Worm (Caenorhabditis elegans) whole organism, L4 larva: Measurements from ENCODE around the gene C49F5.6.
A peak's percentile ranks its signal among the peaks of the same experiment; 100 is the strongest.

Experiments used
- D1046.2 ChIP-seq: fragments of 200-800 bp; sonication (Bioruptor generic); IDR thresholded peaks from 2 replicates; pipeline ENCODE4 v1.3.6; 2022; ENCODE audit warnings: missing genetic modification characterization, missing compliant biosample characterization
- F10B5.3 ChIP-seq: sonication (generic microtip); optimal IDR thresholded peaks from 2 replicates; lab custom pipeline; 2016; ENCODE audit warnings: mild to moderate bottlenecking, missing genetic modification characterization, missing compliant biosample characterization
- F26F4.8 ChIP-seq: fragments of 200-800 bp; sonication (Bioruptor generic); conservative IDR thresholded peaks from 2 replicates; pipeline ENCODE4 v1.3.6; 2022; ENCODE audit warnings: missing genetic modification characterization, missing compliant biosample characterization
- F44E2.7 ChIP-seq: fragments of 200-800 bp; sonication (Bioruptor generic); IDR thresholded peaks from 2 replicates; pipeline ENCODE4 v2.1.2; 2022; ENCODE audit warnings: missing genetic modification characterization, missing compliant biosample characterization
- T26A8.4 ChIP-seq: fragments of 200-800 bp; sonication (Bioruptor generic); IDR thresholded peaks from 2 replicates; pipeline ENCODE4 v1.3.6; 2022; ENCODE audit warnings: missing genetic modification characterization, missing compliant biosample characterization
- Y105C5A.15 ChIP-seq: fragments of 200-800 bp; sonication (Bioruptor generic); IDR thresholded peaks from 2 replicates; pipeline ENCODE4 v1.3.6; 2022; ENCODE audit warnings: missing genetic modification characterization, missing compliant biosample characterization
- ZK546.5 ChIP-seq, 2 experiments: sonication (generic microtip); optimal IDR thresholded peaks; 2 replicates each; lab custom pipeline; 2017; ENCODE audit warnings: missing biosample characterization in 2 of 2, missing genetic modification characterization in 2 of 2
- aha-1 ChIP-seq: fragments of 150-350 bp; peaks from one replicate; lab custom pipeline; 2014; ENCODE audit warnings: missing biosample characterization, missing genetic modification characterization
- ama-1 ChIP-seq: fragments of 150-350 bp; optimal IDR thresholded peaks from 2 replicates; lab custom pipeline; 2014; ENCODE audit warnings: inconsistent platforms, mixed read lengths
- attf-4 ChIP-seq: sonication (generic microtip); optimal IDR thresholded peaks from 3 replicates; lab custom pipeline; 2017; ENCODE audit warnings: missing biosample characterization, missing genetic modification characterization
- ceh-44 ChIP-seq: fragments of 200-800 bp; sonication (Bioruptor generic); IDR thresholded peaks from 2 replicates; pipeline ENCODE4 v1.3.6; 2022; ENCODE audit warnings: missing genetic modification reagents, missing genetic modification characterization, missing compliant biosample characterization
- ceh-62 ChIP-seq: sonication (generic microtip); optimal IDR thresholded peaks from 2 replicates; lab custom pipeline; 2017; ENCODE audit warnings: missing biosample characterization, missing genetic modification characterization
- ces-1 ChIP-seq: fragments of 150-350 bp; sonication (generic microtip); optimal IDR thresholded peaks from 4 replicates; lab custom pipeline; 2014; ENCODE audit warnings: missing biosample characterization, missing genetic modification reagents, missing genetic modification characterization
- daf-12 ChIP-seq: fragments of 150-350 bp; optimal IDR thresholded peaks from 2 replicates; lab custom pipeline; 2014; ENCODE audit warnings: missing biosample characterization, missing genetic modification reagents, missing genetic modification characterization
- daf-19 ChIP-seq: fragments of 200-800 bp; sonication (Bioruptor generic); conservative IDR thresholded peaks from 2 replicates; pipeline ENCODE4 v1.3.6; 2022; ENCODE audit warnings: missing genetic modification characterization, missing compliant biosample characterization
- dmd-8 ChIP-seq: fragments of 200-800 bp; sonication (Bioruptor generic); IDR thresholded peaks from 2 replicates; pipeline ENCODE4 v1.3.6; 2022; ENCODE audit warnings: missing genetic modification characterization, missing compliant biosample characterization
- dpl-1 ChIP-seq: fragments of 150-350 bp; optimal IDR thresholded peaks from 2 replicates; lab custom pipeline; 2014; ENCODE audit warnings: missing biosample characterization, missing genetic modification reagents, missing genetic modification characterization
- duxl-1 ChIP-seq: sonication (generic microtip); optimal IDR thresholded peaks from 2 replicates; lab custom pipeline; 2016; ENCODE audit warnings: mild to moderate bottlenecking, missing genetic modification characterization, moderate library complexity, missing compliant biosample characterization; ENCODE audit not compliant: poor library complexity
- fkh-10 ChIP-seq: fragments of 150-350 bp; optimal IDR thresholded peaks from 2 replicates; lab custom pipeline; 2014; ENCODE audit warnings: missing biosample characterization, missing genetic modification reagents, missing genetic modification characterization
- hif-1 ChIP-seq, 2 experiments: sonication (generic microtip); optimal IDR thresholded peaks; 2 replicates each; lab custom pipeline; 2016 to 2017; ENCODE audit warnings: missing compliant biosample characterization in 2 of 2, missing genetic modification characterization in 2 of 2, missing genetic modification reagents in 2 of 2, missing genotype in 2 of 2, mild to moderate bottlenecking in 1 of 2
- hlh-11 ChIP-seq: fragments of 200-800 bp; sonication (Bioruptor generic); optimal IDR thresholded peaks from 2 replicates; lab custom pipeline; 2018; ENCODE audit warnings: mild to moderate bottlenecking, missing genetic modification characterization, missing compliant biosample characterization
- jun-1 ChIP-seq: fragments of 150-350 bp; optimal IDR thresholded peaks from 2 replicates; lab custom pipeline; 2014; ENCODE audit warnings: missing biosample characterization, missing genetic modification reagents, missing genetic modification characterization
- lim-7 ChIP-seq: fragments of 200-800 bp; sonication (Bioruptor generic); IDR thresholded peaks from 2 replicates; pipeline ENCODE4 v1.3.6; 2022; ENCODE audit warnings: missing genetic modification characterization, missing compliant biosample characterization
- lin-1 ChIP-seq: fragments of 200-800 bp; sonication (Bioruptor generic); IDR thresholded peaks from 2 replicates; pipeline ENCODE4 v1.3.6; 2022; ENCODE audit warnings: missing genetic modification reagents, missing genetic modification characterization, missing compliant biosample characterization
- lin-13 ChIP-seq: fragments of 150-350 bp; optimal IDR thresholded peaks from 2 replicates; lab custom pipeline; 2014; ENCODE audit warnings: missing biosample characterization, missing genetic modification reagents, missing genetic modification characterization
- lin-15B ChIP-seq: fragments of 150-350 bp; sonication (generic microtip); optimal IDR thresholded peaks from 3 replicates; lab custom pipeline; 2014; ENCODE audit warnings: missing biosample characterization, missing genetic modification characterization
- mep-1 ChIP-seq: fragments of 150-350 bp; sonication (generic microtip); optimal IDR thresholded peaks from 3 replicates; lab custom pipeline; 2014; ENCODE audit warnings: missing biosample characterization, missing genetic modification characterization
- nhr-102 ChIP-seq: sonication (generic microtip); optimal IDR thresholded peaks from 2 replicates; lab custom pipeline; 2016; ENCODE audit warnings: mild to moderate bottlenecking, missing genetic modification characterization, moderate library complexity, missing compliant biosample characterization
- nhr-111 ChIP-seq: fragments of 200-800 bp; sonication (Bioruptor generic); optimal IDR thresholded peaks from 2 replicates; lab custom pipeline; 2018; ENCODE audit warnings: mild to moderate bottlenecking, missing genetic modification characterization, missing compliant biosample characterization
- nhr-28 ChIP-seq: fragments of 150-350 bp; optimal IDR thresholded peaks from 2 replicates; lab custom pipeline; 2014; ENCODE audit warnings: missing biosample characterization, missing genetic modification characterization
- nhr-41 ChIP-seq: fragments of 200-800 bp; sonication (Bioruptor generic); IDR thresholded peaks from 2 replicates; pipeline ENCODE4 v1.3.6; 2022; ENCODE audit warnings: missing genetic modification reagents, missing genetic modification characterization, missing compliant biosample characterization
- nhr-48 ChIP-seq: sonication (generic microtip); optimal IDR thresholded peaks from 2 replicates; lab custom pipeline; 2016; ENCODE audit warnings: mild to moderate bottlenecking, missing genetic modification characterization, missing compliant biosample characterization
- nhr-6 ChIP-seq: fragments of 150-350 bp; optimal IDR thresholded peaks from 2 replicates; lab custom pipeline; 2014; ENCODE audit warnings: missing biosample characterization, missing genetic modification characterization
- nhr-77 ChIP-seq: fragments of 150-350 bp; optimal IDR thresholded peaks from 2 replicates; lab custom pipeline; 2014; ENCODE audit warnings: missing biosample characterization, missing genetic modification characterization
- php-3 ChIP-seq: fragments of 200-800 bp; sonication (Bioruptor generic); IDR thresholded peaks from 2 replicates; pipeline ENCODE4 v1.3.6; 2022; ENCODE audit warnings: missing genetic modification reagents, missing genetic modification characterization, missing compliant biosample characterization
- rbr-2 ChIP-seq: sonication (generic microtip); optimal IDR thresholded peaks from 2 replicates; lab custom pipeline; 2016; ENCODE audit warnings: missing genotype, missing genetic modification characterization, missing compliant biosample characterization
- saeg-2 ChIP-seq: fragments of 200-800 bp; sonication (Bioruptor generic); IDR thresholded peaks from 2 replicates; pipeline ENCODE4 v1.3.6; 2022; ENCODE audit warnings: missing genetic modification reagents, missing genetic modification characterization, missing compliant biosample characterization
- set-16 ChIP-seq: fragments of 200-800 bp; sonication (Bioruptor generic); IDR thresholded peaks from 2 replicates; pipeline ENCODE4 v1.3.6; 2022; ENCODE audit warnings: missing genetic modification reagents, missing genetic modification characterization, missing compliant biosample characterization
- spr-3 ChIP-seq: fragments of 200-800 bp; sonication (Bioruptor generic); optimal IDR thresholded peaks from 2 replicates; lab custom pipeline; 2018; ENCODE audit warnings: mild to moderate bottlenecking, missing genetic modification characterization, missing compliant biosample characterization
- tag-97 ChIP-seq: fragments of 200-800 bp; sonication (Bioruptor generic); IDR thresholded peaks from 2 replicates; pipeline ENCODE4 v1.3.6; 2022; ENCODE audit warnings: missing genetic modification characterization, missing compliant biosample characterization
- tra-1 ChIP-seq: fragments of 200-800 bp; sonication (Bioruptor generic); IDR thresholded peaks from 2 replicates; pipeline ENCODE4 v1.3.6; 2022; ENCODE audit warnings: missing genetic modification reagents, missing genetic modification characterization, missing compliant biosample characterization
- unc-130 ChIP-seq: sonication (generic microtip); optimal IDR thresholded peaks from 2 replicates; lab custom pipeline; 2016; ENCODE audit warnings: missing genetic modification reagents, missing genetic modification characterization, missing compliant biosample characterization
- unc-39 ChIP-seq: sonication (generic microtip); optimal IDR thresholded peaks from 2 replicates; lab custom pipeline; 2017; ENCODE audit warnings: missing biosample characterization, missing genetic modification characterization
- unc-62 ChIP-seq, 3 experiments: fragments of 150-350 bp in 1 of 3; sonication (generic microtip); optimal IDR thresholded peaks in 2 of 3; peaks in 1 of 3; 1 replicate in 1 of 3; 2 replicates in 2 of 3; lab custom pipeline; 2014 to 2017; ENCODE audit warnings: missing biosample characterization in 3 of 3, missing genetic modification characterization in 3 of 3, missing genetic modification reagents in 3 of 3, missing genotype in 1 of 3
- vab-7 ChIP-seq: fragments of 200-800 bp; sonication (Bioruptor generic); IDR thresholded peaks from 2 replicates; pipeline ENCODE4 v1.3.6; 2022; ENCODE audit warnings: missing genetic modification reagents, missing genetic modification characterization, missing compliant biosample characterization
- zip-11 ChIP-seq: fragments of 200-800 bp; sonication (Bioruptor generic); IDR thresholded peaks from 2 replicates; pipeline ENCODE4 v1.3.6; 2022; ENCODE audit warnings: missing genetic modification characterization, missing compliant biosample characterization
- ztf-11 ChIP-seq: fragments of 150-350 bp; optimal IDR thresholded peaks from 2 replicates; lab custom pipeline; 2014; ENCODE audit warnings: missing biosample characterization, missing genetic modification characterization
- ztf-7 ChIP-seq: fragments of 150-350 bp; optimal IDR thresholded peaks from 2 replicates; lab custom pipeline; 2014; ENCODE audit warnings: missing biosample characterization, missing genetic modification characterization

Gene C49F5.6

ce11 chrX:12007905-12008466, 19.9 kb downstream of the C49F5.6 start:
- TF ChIP-seq hif-1 (tag; optimal IDR thresholded peaks at IDR 0.05; lab: Kevin White, UChicago) (no peak), fkh-10 (no peak), ZK546.5 (tag; optimal IDR thresholded peaks at IDR 0.05; lab: Kevin White, UChicago) (no peak), F10B5.3 (tag; lab: Kevin White, UChicago) (no peak), dmd-8 (GFP tag; lab: Robert Waterston, UW) (no peak), nhr-102 (tag; lab: Kevin White, UChicago) (no peak), php-3 (GFP tag; lab: Robert Waterston, UW) (no peak), aha-1 (tag; lab: Kevin White, UChicago) (peak; percentile 63), jun-1 (no peak), nhr-77 (tag; lab: Kevin White, UChicago) (no peak), nhr-41 (GFP tag; lab: Robert Waterston, UW) (no peak), unc-62 (GFP tag; optimal IDR thresholded peaks at IDR 0.05 in 1 of 2; lab: Kevin White, UChicago) (peak in 1 of 2 experiments; percentile 70), unc-62 (tag; optimal IDR thresholded peaks at IDR 0.05; lab: Kevin White, UChicago) (no peak), ztf-7 (no peak), D1046.2 (GFP tag; lab: Robert Waterston, UW) (no peak)

- TF ChIP-seq unc-39 (no peak), unc-130 (GFP tag; lab: Kevin White, UChicago) (no peak), daf-12 (tag; lab: Kevin White, UChicago) (no peak), daf-19 (GFP tag; lab: Robert Waterston, UW) (no peak), ceh-44 (GFP tag; lab: Robert Waterston, UW) (no peak), duxl-1 (tag; lab: Kevin White, UChicago) (peak; percentile 77), lim-7 (GFP tag; lab: Robert Waterston, UW) (no peak), F26F4.8 (GFP tag; lab: Robert Waterston, UW) (no peak), hlh-11 (tag; lab: Kevin White, UChicago) (peak; percentile 88), tra-1 (GFP tag; lab: Robert Waterston, UW) (no peak), Y105C5A.15 (GFP tag; lab: Robert Waterston, UW) (no peak), spr-3 (GFP tag; lab: Kevin White, UChicago) (peak; percentile 30), lin-13 (GFP tag; lab: Kevin White, UChicago) (peak; percentile 65), nhr-111 (GFP tag; lab: Kevin White, UChicago) (no peak), nhr-48 (peak; percentile 35), lin-1 (GFP tag; lab: Robert Waterston, UW) (no peak), ztf-7 (peak; percentile 35), T26A8.4 (GFP tag; lab: Robert Waterston, UW) (no peak; the same call in 1 of the 2 replicates), ama-1 (no peak), attf-4 (tag; lab: Kevin White, UChicago) (no peak), jun-1 (no peak), vab-7 (no peak), tag-97 (no peak), saeg-2 (GFP tag; lab: Robert Waterston, UW) (no peak), rbr-2 (tag; lab: Kevin White, UChicago) (peak; percentile 79), mep-1 (tag; lab: Kevin White, UChicago) (peak; percentile 92), D1046.2 (GFP tag; lab: Robert Waterston, UW) (no peak), ceh-62 (tag; lab: Kevin White, UChicago) (no peak), dpl-1 (peak; percentile 69), set-16 (GFP tag; lab: Robert Waterston, UW) (0 out of 2 replicates have a peak, but pooled peaks have one; percentile 17), ztf-11 (no peak), zip-11 (GFP tag; lab: Robert Waterston, UW) (no peak), F44E2.7 (no peak), nhr-28 (tag; lab: Kevin White, UChicago) (peak; percentile 99), nhr-102 (tag; lab: Kevin White, UChicago) (peak; percentile 80), unc-62 (GFP tag; optimal IDR thresholded peaks at IDR 0.05 in 1 of 2; lab: Kevin White, UChicago) (peak in 1 of 2 experiments; percentile 31), unc-62 (tag; optimal IDR thresholded peaks at IDR 0.05; lab: Kevin White, UChicago) (no peak), lin-15B (tag; lab: Kevin White, UChicago) (no peak), ces-1 (no peak), nhr-6 (peak; percentile 61)
Observed at ce11 chrX:12017908-12018479, 29.9 kb downstream of the C49F5.6 start, which contains the start of the genes nmat-1 and ucr-2.1. nmat-1 (minus strand) TSS chrX:12018043. ucr-2.1 (plus strand) TSS chrX:12018429.
